Worm (Caenorhabditis elegans): Measurements from ENCODE around the gene F48E3.9.

F48E3.9 gene

ce11 chrX:7478476-7478875 is 2.4 kb upstream of the F48E3.9 start (continued):
- TF ChIP-seq F26F4.8 (GFP tag; conservative IDR thresholded peaks at IDR 0.05) (no peak), ceh-62 (tag; optimal IDR thresholded peaks at IDR 0.05) (no peak), attf-4 (tag; optimal IDR thresholded peaks at IDR 0.05) (no peak), lim-7 (GFP tag; IDR thresholded peaks at IDR 0.05) (no peak), ZK546.5 (tag; optimal IDR thresholded peaks at IDR 0.05) (no peak), skn-1 (tag; optimal IDR thresholded peaks at IDR 0.05) (no peak), nhr-41 (GFP tag; IDR thresholded peaks at IDR 0.05) (no peak), php-3 (GFP tag; IDR thresholded peaks at IDR 0.05) (no peak), nhr-102 (tag; optimal IDR thresholded peaks at IDR 0.05) (no peak), sdz-12 (GFP tag; optimal IDR thresholded peaks at IDR 0.05) (no peak), ceh-28 (tag; optimal IDR thresholded peaks at IDR 0.05) (no peak), hif-1 (tag; optimal IDR thresholded peaks at IDR 0.05) (peak in 1 of 2 experiments; percentile 38), mep-1 (tag; optimal IDR thresholded peaks at IDR 0.05) (peak; percentile 58), F49E8.2 (tag; optimal IDR thresholded peaks at IDR 0.05; ENCODE audit: borderline replicate concordance) (no peak), daf-8 (GFP tag; IDR thresholded peaks at IDR 0.05) (no peak), madf-5 (GFP tag; IDR thresholded peaks at IDR 0.05) (no peak), daf-19 (GFP tag; conservative IDR thresholded peaks at IDR 0.05) (no peak), T20F7.1 (GFP tag; optimal IDR thresholded peaks at IDR 0.05) (no peak), nhr-25 (tag; optimal IDR thresholded peaks at IDR 0.05; ENCODE audit: borderline replicate concordance, insufficient read depth) (no peak), aha-1 (tag) (no peak), Y75B8A.6 (GFP tag; IDR thresholded peaks at IDR 0.05) (no peak), F37D6.2 (tag; optimal IDR thresholded peaks at IDR 0.05) (no peak), arid-1 (GFP tag; conservative IDR thresholded peaks at IDR 0.05) (no peak), lir-3 (tag; optimal IDR thresholded peaks at IDR 0.05) (no peak), nhr-76 (tag; optimal IDR thresholded peaks at IDR 0.05) (no peak), egl-43 (GFP tag; IDR thresholded peaks at IDR 0.05) (no peak), pqm-1 (tag; optimal IDR thresholded peaks at IDR 0.05) (no peak), unc-130 (GFP tag; optimal IDR thresholded peaks at IDR 0.05) (no peak), ceh-32 (tag; optimal IDR thresholded peaks at IDR 0.05; ENCODE audit: poor library complexity) (no peak), nhr-237 (tag; optimal IDR thresholded peaks at IDR 0.05) (no peak), F44E2.7 (GFP tag; IDR thresholded peaks at IDR 0.05) (no peak), zfp-3 (GFP tag; conservative IDR thresholded peaks at IDR 0.05) (no peak), nhr-28 (tag; optimal IDR thresholded peaks at IDR 0.05) (peak; percentile 42), ama-1 (optimal IDR thresholded peaks at IDR 0.05) (no peak), unc-62 (GFP tag; optimal IDR thresholded peaks at IDR 0.05 in 1 of 2) (peak in 1 of 2 experiments; percentile 91), unc-62 (tag; optimal IDR thresholded peaks at IDR 0.05) (no peak), saeg-2 (GFP tag; IDR thresholded peaks at IDR 0.05) (no peak), daf-12 (tag; optimal IDR thresholded peaks at IDR 0.05) (no peak), ceh-20 (GFP tag; IDR thresholded peaks at IDR 0.05) (no peak), lin-39 (tag; optimal IDR thresholded peaks at IDR 0.05) (no peak), nhr-48 (tag; optimal IDR thresholded peaks at IDR 0.05) (no peak), dpl-1 (GFP tag; optimal IDR thresholded peaks at IDR 0.05) (no peak), ces-1 (GFP tag; optimal IDR thresholded peaks at IDR 0.05) (no peak), dmd-9 (GFP tag; IDR thresholded peaks at IDR 0.05) (no peak), R02D3.7 (tag; optimal IDR thresholded peaks at IDR 0.05) (no peak), gei-8 (GFP tag; optimal IDR thresholded peaks at IDR 0.05) (no peak), vab-7 (GFP tag; IDR thresholded peaks at IDR 0.05) (no peak; the same call in 1 of the 2 replicates), snpc-4 (tag; optimal IDR thresholded peaks at IDR 0.05) (no peak), cey-2 (tag; optimal IDR thresholded peaks at IDR 0.05; ENCODE audit: borderline replicate concordance, insufficient read depth) (no peak), mdt-29 (GFP tag; IDR thresholded peaks at IDR 0.05) (0 out of 2 replicates have a peak, but pooled peaks have one; percentile 16), mdl-1 (tag; optimal IDR thresholded peaks at IDR 0.05) (peak; percentile 2 to 75), nhr-77 (tag; optimal IDR thresholded peaks at IDR 0.05) (no peak), ztf-11 (tag; optimal IDR thresholded peaks at IDR 0.05) (no peak)

Data from whole organism, L4 larva.